Worm (Caenorhabditis elegans) whole organism, L3 larva: Measurements from ENCODE around the gene F55C9.15.
"Not testable (repeated sequence)": the region's sequence is repeated elsewhere in the genome, so short reads cannot be mapped to it uniquely, and the experiment has no call there.

Experiments
- R02D3.7 ChIP-seq: fragments of 150-350 bp; optimal IDR thresholded peaks from 2 replicates; lab custom pipeline; 2014; ENCODE audit warnings: missing biosample characterization, missing genetic modification characterization
- aly-2 ChIP-seq: fragments of 150-350 bp; optimal IDR thresholded peaks from 2 replicates; lab custom pipeline; 2014; ENCODE audit warnings: missing biosample characterization, missing genetic modification characterization
- ceh-28 ChIP-seq: fragments of 150-350 bp; optimal IDR thresholded peaks from 2 replicates; lab custom pipeline; 2014; ENCODE audit warnings: missing biosample characterization, missing genetic modification reagents, missing genetic modification characterization
- ceh-82 ChIP-seq: fragments of 150-350 bp; optimal IDR thresholded peaks from 2 replicates; lab custom pipeline; 2014; ENCODE audit warnings: missing biosample characterization, missing genetic modification characterization
- ceh-9 ChIP-seq: sonication (generic microtip); optimal IDR thresholded peaks from 2 replicates; lab custom pipeline; 2018; ENCODE audit warnings: missing biosample characterization, missing genetic modification characterization
- daf-12 ChIP-seq: fragments of 150-350 bp; optimal IDR thresholded peaks from 2 replicates; lab custom pipeline; 2014; ENCODE audit warnings: missing biosample characterization, missing genetic modification reagents, missing genetic modification characterization
- egl-5 ChIP-seq: fragments of 150-350 bp; optimal IDR thresholded peaks from 2 replicates; lab custom pipeline; 2017; ENCODE audit warnings: missing biosample characterization, missing genetic modification reagents, missing genetic modification characterization, inconsistent platforms
- elt-2 ChIP-seq: sonication (generic microtip); optimal IDR thresholded peaks from 2 replicates; lab custom pipeline; 2016; ENCODE audit warnings: missing genetic modification reagents, mild to moderate bottlenecking, missing genetic modification characterization, missing compliant biosample characterization
- elt-3 ChIP-seq, 3 experiments: fragments of 150-350 bp in 1 of 3; sonication (generic microtip) in 2 of 3; optimal IDR thresholded peaks; 2 replicates in 2 of 3; 4 replicates in 1 of 3; lab custom pipeline; 2014 to 2017; ENCODE audit warnings: missing biosample characterization in 3 of 3, missing genetic modification characterization in 3 of 3
- eor-1 ChIP-seq, 2 experiments: fragments of 150-350 bp; optimal IDR thresholded peaks; 2 replicates each; lab custom pipeline; 2014 to 2018; ENCODE audit warnings: missing biosample characterization in 2 of 2, missing genetic modification characterization in 2 of 2
- fos-1 ChIP-seq: fragments of 150-350 bp; optimal IDR thresholded peaks from 2 replicates; lab custom pipeline; 2014; ENCODE audit warnings: missing biosample characterization, missing genetic modification characterization
- hmg-11 ChIP-seq: sonication (generic microtip); optimal IDR thresholded peaks from 2 replicates; lab custom pipeline; 2016; ENCODE audit warnings: missing genetic modification characterization, missing compliant biosample characterization
- jun-1 ChIP-seq: fragments of 150-350 bp; optimal IDR thresholded peaks from 2 replicates; lab custom pipeline; 2014; ENCODE audit warnings: missing biosample characterization, missing genetic modification reagents, missing genetic modification characterization
- lin-15B ChIP-seq: fragments of 150-350 bp; optimal IDR thresholded peaks from 2 replicates; lab custom pipeline; 2014; ENCODE audit warnings: missing biosample characterization, missing genetic modification characterization
- lin-39 ChIP-seq: fragments of 150-350 bp; optimal IDR thresholded peaks from 2 replicates; lab custom pipeline; 2018; ENCODE audit warnings: missing biosample characterization, missing genetic modification reagents, missing genetic modification characterization
- lsy-12 ChIP-seq: sonication (generic microtip); optimal IDR thresholded peaks from 2 replicates; lab custom pipeline; 2016; ENCODE audit warnings: mild to moderate bottlenecking, missing genetic modification characterization, missing compliant biosample characterization
- mdl-1 ChIP-seq: fragments of 150-350 bp; optimal IDR thresholded peaks from 2 replicates; lab custom pipeline; 2014; ENCODE audit warnings: missing biosample characterization, missing genetic modification characterization
- nhr-12 ChIP-seq: fragments of 150-350 bp; optimal IDR thresholded peaks from 2 replicates; lab custom pipeline; 2014; ENCODE audit warnings: missing biosample characterization, missing genetic modification characterization
- nhr-23 ChIP-seq: fragments of 150-350 bp; optimal IDR thresholded peaks from 2 replicates; lab custom pipeline; 2014; ENCODE audit warnings: missing biosample characterization, missing genetic modification reagents, missing genetic modification characterization
- nhr-237 ChIP-seq: fragments of 150-350 bp; optimal IDR thresholded peaks from 2 replicates; lab custom pipeline; 2014; ENCODE audit warnings: missing biosample characterization, missing genetic modification characterization
- nhr-25 ChIP-seq: sonication (generic microtip); optimal IDR thresholded peaks from 2 replicates; lab custom pipeline; 2017; ENCODE audit warnings: missing biosample characterization, missing genetic modification characterization
- nhr-28 ChIP-seq: fragments of 150-350 bp; optimal IDR thresholded peaks from 2 replicates; lab custom pipeline; 2014; ENCODE audit warnings: missing biosample characterization, missing genetic modification characterization
- nhr-43 ChIP-seq: sonication (generic microtip); optimal IDR thresholded peaks from 2 replicates; lab custom pipeline; 2016; ENCODE audit warnings: mild to moderate bottlenecking, missing genetic modification characterization, missing compliant biosample characterization; ENCODE audit not compliant: poor library complexity, severe bottlenecking
- nhr-76 ChIP-seq: fragments of 150-350 bp; sonication (generic microtip); optimal IDR thresholded peaks from 5 replicates; lab custom pipeline; 2014; ENCODE audit warnings: missing biosample characterization, missing genetic modification characterization
- nhr-77 ChIP-seq: fragments of 150-350 bp; optimal IDR thresholded peaks from 2 replicates; lab custom pipeline; 2014; ENCODE audit warnings: missing biosample characterization, missing genetic modification characterization
- pha-4 ChIP-seq: fragments of 150-350 bp; optimal IDR thresholded peaks from 2 replicates; lab custom pipeline; 2014; ENCODE audit warnings: missing biosample characterization, missing genetic modification reagents, missing genetic modification characterization
- pqm-1 ChIP-seq: fragments of 150-350 bp; optimal IDR thresholded peaks from 2 replicates; lab custom pipeline; 2017; ENCODE audit warnings: missing biosample characterization, missing genetic modification characterization, inconsistent platforms
- tbx-2 ChIP-seq: sonication (generic microtip); optimal IDR thresholded peaks from 2 replicates; lab custom pipeline; 2016; ENCODE audit warnings: mild to moderate bottlenecking, missing genetic modification characterization, missing compliant biosample characterization
- unc-39 ChIP-seq: sonication (generic microtip); optimal IDR thresholded peaks from 4 replicates; lab custom pipeline; 2017; ENCODE audit warnings: missing biosample characterization, missing genetic modification characterization
- unc-62 ChIP-seq: fragments of 150-350 bp; sonication (generic microtip); optimal IDR thresholded peaks from 4 replicates; lab custom pipeline; 2014; ENCODE audit warnings: missing biosample characterization, missing genetic modification reagents, missing genetic modification characterization

The F55C9.15 gene

DNA sequence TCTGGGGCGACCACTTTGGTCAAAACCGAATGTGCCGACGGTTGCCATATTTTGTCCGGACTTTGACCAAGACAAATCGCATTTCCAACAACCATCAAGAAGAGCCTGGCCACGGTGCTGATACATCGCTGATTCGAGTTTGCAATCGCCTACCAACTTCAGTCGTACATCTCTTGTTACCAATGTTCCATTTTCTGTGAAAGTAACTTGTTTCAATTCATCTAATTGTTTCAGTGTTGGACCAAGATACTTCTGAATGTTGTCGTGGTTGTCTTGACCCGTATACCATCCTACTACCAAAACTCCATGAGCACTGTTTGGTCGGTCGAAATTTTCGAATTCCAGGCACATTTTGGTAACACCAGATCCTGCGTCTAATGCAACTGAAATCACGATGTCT lies 18.6 kb upstream of the F55C9.15 start:
- TF ChIP-seq tbx-2 (tag; lab: Kevin White, UChicago), result no peak
- no peak for TF ChIP-seq egl-5 (tag; lab: Kevin White, UChicago)
- TF ChIP-seq nhr-77 (tag; lab: Kevin White, UChicago), result no peak
- no peak for TF ChIP-seq lin-39 (tag; lab: Kevin White, UChicago)
- TF ChIP-seq mdl-1 (tag; lab: Kevin White, UChicago), result no peak
- TF ChIP-seq nhr-28 (tag; lab: Kevin White, UChicago), result no peak
- TF ChIP-seq nhr-76 (tag; lab: Kevin White, UChicago), result no peak
- no peak for TF ChIP-seq fos-1 (tag; lab: Kevin White, UChicago)
- TF ChIP-seq pqm-1 (tag; lab: Kevin White, UChicago), result no peak
- TF ChIP-seq nhr-43 (tag; lab: Kevin White, UChicago), result no peak
- TF ChIP-seq lin-15B, result no peak
- no peak for TF ChIP-seq nhr-23 (tag; lab: Kevin White, UChicago)
- no peak for TF ChIP-seq nhr-25 (tag; lab: Kevin White, UChicago)
- no peak for TF ChIP-seq unc-62 (GFP tag; lab: Kevin White, UChicago)
- no peak for TF ChIP-seq lsy-12 (tag; lab: Kevin White, UChicago)

DNA sequence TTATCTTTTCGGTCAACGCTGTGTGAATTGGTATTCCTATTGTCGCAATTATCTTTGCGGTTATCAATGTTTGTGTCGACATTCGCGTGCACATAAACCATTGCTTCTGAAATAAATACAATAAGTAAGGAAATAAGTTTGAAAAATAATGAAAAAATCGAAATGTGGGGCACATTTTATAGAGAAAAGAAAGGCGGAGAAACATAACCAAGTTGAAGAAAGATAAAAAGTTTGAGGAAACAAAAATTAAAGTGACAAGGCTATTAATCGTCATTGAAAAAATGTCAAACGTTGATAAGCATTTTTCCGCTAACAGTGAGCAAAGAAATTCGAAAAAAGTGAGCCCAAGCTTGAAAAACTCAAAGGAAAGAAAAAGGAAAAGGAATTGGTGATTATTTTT lies 15.6 kb upstream of the F55C9.15 start, which contains the start of gene C43D7.4:
C43D7.4 (minus strand) TSS at position 101 of the 400 bp plus-strand sequence.
- TF ChIP-seq lin-15B (no peak), ceh-28 (no peak), ceh-82 (tag; lab: Kevin White, UChicago) (no peak), fos-1 (tag; lab: Kevin White, UChicago) (no peak), elt-3 (tag; optimal IDR thresholded peaks at IDR 0.05; lab: Kevin White, UChicago) (no peak)
- TF ChIP-seq, all 47 proteins: peak for 0

DNA sequence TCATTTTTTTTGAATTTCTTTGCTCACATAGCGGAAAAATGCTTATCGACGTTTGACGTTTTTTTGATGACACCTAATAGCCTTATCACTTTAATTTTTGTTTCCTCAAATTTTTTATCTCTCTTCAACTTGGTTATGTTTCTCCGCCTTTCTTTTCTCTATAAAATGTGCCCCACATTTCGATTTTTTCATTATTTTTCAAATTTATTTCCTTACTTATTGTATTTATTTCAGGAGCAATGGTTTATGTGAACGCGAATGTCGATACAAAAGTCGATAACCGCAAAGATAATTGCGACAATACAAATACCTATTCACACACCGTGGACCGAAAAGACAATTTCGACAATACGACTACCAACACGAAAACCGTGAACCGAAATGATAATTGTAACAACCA lies 13.6 kb upstream of the F55C9.15 start, which contains the start of gene sdz-6:
sdz-6 (plus strand) TSS at position 229 of the 400 bp plus-strand sequence.
- TF ChIP-seq jun-1 (tag; lab: Kevin White, UChicago), result no peak
- TF ChIP-seq elt-2, result peak; percentile 34
- no peak for TF ChIP-seq nhr-237 (tag; lab: Kevin White, UChicago)
- TF ChIP-seq nhr-76 (tag; lab: Kevin White, UChicago), result no peak
- TF ChIP-seq, all 47 proteins: peak for 1

DNA sequence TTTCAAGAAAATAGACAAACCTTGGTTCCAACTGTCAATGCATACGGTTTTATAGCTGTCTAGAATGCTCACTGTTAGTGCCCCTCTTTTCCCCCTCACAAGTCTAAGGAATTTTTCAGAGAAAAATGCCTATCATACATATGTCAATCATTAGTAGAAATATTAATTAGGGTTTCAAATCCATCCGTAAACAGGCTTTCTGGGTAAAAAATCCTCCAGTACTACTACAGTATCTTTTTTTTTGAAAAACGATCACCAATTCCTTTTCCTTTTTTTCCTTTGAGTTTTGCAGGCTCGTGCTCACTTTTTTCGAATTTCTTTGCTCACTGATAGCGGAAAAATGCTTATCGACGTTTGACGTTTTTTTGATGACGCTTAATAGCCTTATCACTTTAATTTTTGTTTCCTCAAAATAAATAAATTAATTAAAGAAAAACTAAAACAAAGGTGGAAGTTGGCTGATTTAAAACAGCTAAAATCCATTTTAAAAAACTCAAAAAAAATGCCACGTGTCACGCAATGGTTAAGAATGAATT lies 12.7 kb upstream of the F55C9.15 start, which contains the start of gene C43D7.7:
C43D7.7 (minus strand) TSS at position 51 of the 536 bp plus-strand sequence.
- TF ChIP-seq nhr-12 (tag; lab: Kevin White, UChicago), result no peak
- TF ChIP-seq elt-2, result peak; percentile 58
- no peak for TF ChIP-seq egl-5 (tag; lab: Kevin White, UChicago)
- TF ChIP-seq, all 47 proteins: peak for 1

DNA sequence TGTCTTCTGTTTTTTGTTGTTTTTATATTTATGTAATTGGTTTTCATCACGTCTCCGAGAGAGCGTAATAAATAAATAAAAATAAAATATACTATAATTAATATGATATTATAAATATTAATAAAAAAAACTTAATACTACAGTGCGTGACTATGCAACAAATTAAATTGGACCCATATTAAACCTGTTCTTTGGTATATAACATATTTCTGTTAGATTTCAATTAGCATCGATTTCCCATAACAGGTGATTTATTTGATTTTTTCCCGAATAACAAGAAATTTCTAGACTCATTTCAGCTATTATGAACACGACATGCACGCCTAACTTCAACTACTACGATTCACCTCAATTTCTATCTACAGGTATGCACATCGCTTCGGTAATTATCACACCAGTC lies 10.3 kb upstream of the F55C9.15 start, which contains the start of gene srh-208:
srh-208 (plus strand) TSS at position 301 of the 400 bp plus-strand sequence.
- not testable (repeated sequence) for TF ChIP-seq hmg-11 (tag; lab: Kevin White, UChicago); fos-1 (tag; lab: Kevin White, UChicago); eor-1 (tag; optimal IDR thresholded peaks at IDR 0.05; lab: Kevin White, UChicago)
- TF ChIP-seq, all 47 proteins: peak for 0; not testable (repeated sequence) for 47

DNA sequence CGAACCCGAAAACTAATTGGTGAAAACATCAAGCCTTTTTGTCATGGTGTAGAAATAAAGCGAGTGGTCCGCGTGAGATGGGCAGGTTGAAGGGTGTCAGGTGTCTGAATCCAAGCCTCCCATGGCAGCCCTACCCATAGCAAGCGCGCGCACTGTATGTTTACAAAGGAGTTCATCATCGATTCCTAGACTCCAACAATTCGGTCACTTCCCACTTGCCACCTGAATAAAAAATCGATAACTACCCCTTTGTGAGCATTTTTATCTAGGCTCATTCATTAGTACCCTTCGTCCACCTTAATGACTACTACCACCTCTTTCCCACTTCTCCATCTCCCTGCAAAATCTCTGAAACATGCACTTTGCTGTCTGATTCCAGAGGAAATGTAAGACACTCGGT lies 6.2 kb upstream of the F55C9.15 start, which contains the start of gene fbxb-64:
fbxb-64 (plus strand) TSS at position 301 of the 400 bp plus-strand sequence.
- TF ChIP-seq R02D3.7, result no peak
- no peak for TF ChIP-seq unc-62 (GFP tag; lab: Kevin White, UChicago)
- TF ChIP-seq unc-39 (tag; lab: Kevin White, UChicago), result no peak
- TF ChIP-seq pha-4, result no peak
- TF ChIP-seq aly-2 (tag; lab: Kevin White, UChicago), result no peak
- no peak for TF ChIP-seq hmg-11 (tag; lab: Kevin White, UChicago)
- no peak for TF ChIP-seq ceh-28
- no peak for TF ChIP-seq nhr-23 (tag; lab: Kevin White, UChicago)
- no peak for TF ChIP-seq lsy-12 (tag; lab: Kevin White, UChicago)
- TF ChIP-seq lin-39 (tag; lab: Kevin White, UChicago), result no peak
- no peak for TF ChIP-seq daf-12
- no peak for TF ChIP-seq tbx-2 (tag; lab: Kevin White, UChicago)
- TF ChIP-seq ceh-9, result no peak
- TF ChIP-seq nhr-77 (tag; lab: Kevin White, UChicago), result no peak
